Worm (Caenorhabditis elegans) whole organism, young adult: ENCODE results near the gene ttr-39.
A peak's percentile ranks its signal among the peaks of the same experiment; 100 is the strongest.

Experiments used
- C17E4.6 ChIP-seq: fragments of 200-800 bp; sonication (Bioruptor generic); IDR thresholded peaks from 2 replicates; pipeline ENCODE4 v1.3.6; 2022; ENCODE audit warnings: missing genetic modification reagents, missing genetic modification characterization, missing compliant biosample characterization
- F23B12.7 ChIP-seq: sonication (generic microtip); optimal IDR thresholded peaks from 2 replicates; lab custom pipeline; 2017; ENCODE audit warnings: missing genetic modification characterization, mild to moderate bottlenecking, missing compliant biosample characterization, antibody characterized with exemption, moderate library complexity; ENCODE audit not compliant: insufficient read depth
- F49E8.2 ChIP-seq: sonication (generic microtip); optimal IDR thresholded peaks from 3 replicates; lab custom pipeline; 2017; ENCODE audit warnings: missing genetic modification characterization, mild to moderate bottlenecking, missing compliant biosample characterization, antibody characterized with exemption, moderate library complexity; ENCODE audit not compliant: insufficient read depth
- K12H6.12 ChIP-seq: fragments of 200-800 bp; sonication (Bioruptor generic); optimal IDR thresholded peaks from 2 replicates; lab custom pipeline; 2018; ENCODE audit warnings: mild to moderate bottlenecking, missing genetic modification characterization, missing compliant biosample characterization
- T07F8.4 ChIP-seq: sonication (generic microtip); optimal IDR thresholded peaks from 2 replicates; lab custom pipeline; 2016; ENCODE audit warnings: mild to moderate bottlenecking, missing genetic modification characterization, moderate library complexity, missing compliant biosample characterization
- Y95B8A.8 ChIP-seq: fragments of 200-800 bp; sonication (Bioruptor generic); IDR thresholded peaks from 2 replicates; pipeline ENCODE4 v1.3.6; 2022; ENCODE audit warnings: missing genetic modification reagents, missing genetic modification characterization, missing compliant biosample characterization
- akir-1 ChIP-seq: fragments of 200-800 bp; sonication (Bioruptor generic); optimal IDR thresholded peaks from 2 replicates; lab custom pipeline; 2018; ENCODE audit warnings: mild to moderate bottlenecking, missing genetic modification characterization, moderate library complexity, missing compliant biosample characterization
- aptf-3 ChIP-seq: fragments of 200-800 bp; sonication (Bioruptor generic); IDR thresholded peaks from 2 replicates; pipeline ENCODE4 v1.3.6; 2022; ENCODE audit warnings: missing genetic modification characterization, missing compliant biosample characterization
- attf-3 ChIP-seq: fragments of 200-800 bp; sonication (Bioruptor generic); conservative IDR thresholded peaks from 2 replicates; pipeline ENCODE4 v1.3.6; 2022; ENCODE audit warnings: missing genetic modification reagents, missing genetic modification characterization, missing compliant biosample characterization
- bed-2 ChIP-seq: fragments of 200-800 bp; sonication (Bioruptor generic); IDR thresholded peaks from 2 replicates; pipeline ENCODE4 v1.3.6; 2022; ENCODE audit warnings: missing genetic modification reagents, missing genetic modification characterization, missing compliant biosample characterization
- cebp-1 ChIP-seq, 2 experiments: fragments of 200-800 bp in 1 of 2; sonication (Bioruptor generic) in 1 of 2; sonication (generic microtip) in 1 of 2; IDR thresholded peaks in 1 of 2; optimal IDR thresholded peaks in 1 of 2; 2 replicates each; pipeline versions ENCODE4 v1.3.6 to Lab custom; 2017 to 2022; ENCODE audit warnings: missing compliant biosample characterization in 2 of 2, missing genetic modification characterization in 2 of 2, mild to moderate bottlenecking in 1 of 2, missing genetic modification reagents in 1 of 2, moderate library complexity in 1 of 2
- cebp-2 ChIP-seq: fragments of 200-800 bp; sonication (Bioruptor generic); IDR thresholded peaks from 2 replicates; pipeline ENCODE4 v1.3.6; 2022; ENCODE audit warnings: missing genetic modification characterization, missing compliant biosample characterization
- dox-1 ChIP-seq: fragments of 200-800 bp; sonication (Bioruptor generic); IDR thresholded peaks from 2 replicates; pipeline ENCODE4 v1.3.6; 2022; ENCODE audit warnings: missing genetic modification reagents, missing genetic modification characterization, missing compliant biosample characterization
- dpl-1 ChIP-seq: fragments of 150-350 bp; optimal IDR thresholded peaks from 2 replicates; lab custom pipeline; 2014; ENCODE audit warnings: missing biosample characterization, missing genetic modification reagents, missing genetic modification characterization
- efl-1 ChIP-seq: fragments of 150-350 bp; optimal IDR thresholded peaks from 2 replicates; lab custom pipeline; 2014; ENCODE audit warnings: missing biosample characterization, missing genetic modification reagents, missing genetic modification characterization
- egl-18 ChIP-seq: fragments of 200-800 bp; sonication (Bioruptor generic); IDR thresholded peaks from 2 replicates; pipeline ENCODE4 v1.3.6; 2022; ENCODE audit warnings: missing genetic modification reagents, missing genetic modification characterization, missing compliant biosample characterization
- gei-17 ChIP-seq: fragments of 200-800 bp; sonication (Bioruptor generic); optimal IDR thresholded peaks from 2 replicates; lab custom pipeline; 2018; ENCODE audit warnings: mild to moderate bottlenecking, missing genetic modification characterization, missing compliant biosample characterization
- hlh-12 ChIP-seq: sonication (generic microtip); optimal IDR thresholded peaks from 2 replicates; lab custom pipeline; 2016; ENCODE audit warnings: missing genetic modification characterization, missing compliant biosample characterization
- let-607 ChIP-seq, 2 experiments: fragments of 200-800 bp in 1 of 2; sonication (Bioruptor generic) in 1 of 2; sonication (generic microtip) in 1 of 2; optimal IDR thresholded peaks; 2 replicates each; lab custom pipeline; 2016 to 2018; ENCODE audit warnings: mild to moderate bottlenecking in 2 of 2, missing compliant biosample characterization in 2 of 2, missing genetic modification characterization in 2 of 2, moderate library complexity in 2 of 2, missing genotype in 1 of 2
- lin-35 ChIP-seq, 3 experiments: fragments of 150-350 bp in 2 of 3; sonication (generic microtip) in 1 of 3; optimal IDR thresholded peaks; 2 replicates each; lab custom pipeline; 2014 to 2018; ENCODE audit warnings: missing biosample characterization in 3 of 3, missing genetic modification characterization in 3 of 3, missing genetic modification reagents in 3 of 3
- lsl-1 ChIP-seq: fragments of 200-800 bp; sonication (Bioruptor generic); optimal IDR thresholded peaks from 2 replicates; lab custom pipeline; 2018; ENCODE audit warnings: mild to moderate bottlenecking, missing genetic modification characterization, moderate library complexity, missing compliant biosample characterization
- madf-3 ChIP-seq: fragments of 200-800 bp; sonication (Bioruptor generic); IDR thresholded peaks from 2 replicates; pipeline ENCODE4 v1.3.6; 2022; ENCODE audit warnings: missing genetic modification reagents, missing genetic modification characterization, missing compliant biosample characterization
- madf-6 ChIP-seq: fragments of 200-800 bp; sonication (Bioruptor generic); IDR thresholded peaks from 2 replicates; pipeline ENCODE4 v1.3.6; 2022; ENCODE audit warnings: missing genetic modification reagents, missing genetic modification characterization, missing compliant biosample characterization
- nfya-1 ChIP-seq: sonication (generic microtip); optimal IDR thresholded peaks from 2 replicates; lab custom pipeline; 2017; ENCODE audit warnings: antibody characterized with exemption, missing compliant biosample characterization, missing genetic modification characterization, borderline replicate concordance; ENCODE audit not compliant: insufficient read depth
- nfyb-1 ChIP-seq: fragments of 200-800 bp; sonication (Bioruptor generic); IDR thresholded peaks from 2 replicates; pipeline ENCODE4 v1.3.6; 2022; ENCODE audit warnings: missing genetic modification reagents, missing genetic modification characterization, missing compliant biosample characterization
- pha-4 ChIP-seq: fragments of 150-350 bp; sonication (generic microtip); optimal IDR thresholded peaks from 2 replicates; lab custom pipeline; 2014; ENCODE audit warnings: missing biosample characterization, missing genetic modification reagents, missing genetic modification characterization
- rec-8 ChIP-seq, 2 experiments: sonication (generic microtip); optimal IDR thresholded peaks; 2 replicates each; lab custom pipeline; 2016; ENCODE audit warnings: mild to moderate bottlenecking in 2 of 2, missing genetic modification characterization in 2 of 2, missing genetic modification reagents in 2 of 2, missing genotype in 2 of 2, missing biosample characterization in 1 of 2, missing compliant biosample characterization in 1 of 2, moderate library complexity in 1 of 2
- sea-2 ChIP-seq: fragments of 200-800 bp; sonication (Bioruptor generic); IDR thresholded peaks from 2 replicates; pipeline ENCODE4 v1.3.6; 2022; ENCODE audit warnings: missing genetic modification characterization, missing compliant biosample characterization
- tbx-9 ChIP-seq: sonication (generic microtip); optimal IDR thresholded peaks from 2 replicates; lab custom pipeline; 2016; ENCODE audit warnings: borderline replicate concordance, missing genetic modification characterization, inconsistent platforms, missing compliant biosample characterization
- unc-62 ChIP-seq: fragments of 150-350 bp; optimal IDR thresholded peaks from 2 replicates; lab custom pipeline; 2014; ENCODE audit warnings: missing biosample characterization, missing genetic modification reagents, missing genetic modification characterization
- ztf-18 ChIP-seq: sonication (generic microtip); optimal IDR thresholded peaks from 2 replicates; lab custom pipeline; 2016; ENCODE audit warnings: missing genotype, mild to moderate bottlenecking, missing genetic modification characterization, missing compliant biosample characterization
- ztf-6 ChIP-seq: fragments of 200-800 bp; sonication (Bioruptor generic); IDR thresholded peaks from 2 replicates; pipeline ENCODE4 v1.3.6; 2022; ENCODE audit warnings: missing genetic modification reagents, missing genetic modification characterization, missing compliant biosample characterization

Gene ttr-39

ce11 chrIV:10096881-10097280 is 7.2 kb upstream of the ttr-39 start, which contains the start of gene dis-3:
Gene dis-3 (plus strand): TSS chrIV:10097202.
- TF ChIP-seq let-607 (tag; optimal IDR thresholded peaks at IDR 0.05; lab: Kevin White, UChicago) (no peak), F49E8.2 (tag; lab: Kevin White, UChicago) (no peak), dpl-1 (GFP tag; lab: Kevin White, UChicago) (no peak), sea-2 (no peak), pha-4 (no peak), gei-17 (GFP tag; lab: Kevin White, UChicago) (no peak), unc-62 (no peak), attf-3 (GFP tag; lab: Robert Waterston, UW) (peak; percentile 88)

- no peak for TF ChIP-seq dox-1 (GFP tag; lab: Robert Waterston, UW)
- TF ChIP-seq cebp-1 (GFP tag; IDR thresholded peaks at IDR 0.05; lab: Robert Waterston, UW), result no peak
- no peak for TF ChIP-seq cebp-1 (tag; optimal IDR thresholded peaks at IDR 0.05; lab: Kevin White, UChicago)
- TF ChIP-seq aptf-3 (GFP tag; lab: Robert Waterston, UW), result no peak
- no peak for TF ChIP-seq tbx-9 (tag; lab: Kevin White, UChicago)
- no peak for TF ChIP-seq ztf-6
- no peak for TF ChIP-seq nfya-1 (tag; lab: Kevin White, UChicago)
- no peak for TF ChIP-seq nfyb-1
- TF ChIP-seq lsl-1 (GFP tag; lab: Kevin White, UChicago), result no peak
- TF ChIP-seq K12H6.12 (tag; lab: Kevin White, UChicago), result no peak
- TF ChIP-seq F23B12.7 (tag; lab: Kevin White, UChicago), result no peak
- TF ChIP-seq cebp-2, result no peak
- TF ChIP-seq C17E4.6 (GFP tag; lab: Robert Waterston, UW), result no peak
- TF ChIP-seq, all 124 proteins: peak for 0
Measured at ce11 chrIV:10095171-10095570, 5.5 kb upstream of the ttr-39 start, which contains the start of the genes C04G2.5 and msp-36. Gene C04G2.5 (minus strand): TSS chrIV:10095271. Gene msp-36 (plus strand): TSS chrIV:10095433.

ce11 chrIV:10090358-10090757 is 681 bp upstream of the ttr-39 start, which contains the start of gene ttbk-5:
Gene ttbk-5 (plus strand): TSS chrIV:10090658.
- no peak for TF ChIP-seq egl-18 (GFP tag; lab: Robert Waterston, UW)
- TF ChIP-seq Y95B8A.8 (GFP tag; lab: Robert Waterston, UW), result no peak
- no peak for TF ChIP-seq rec-8 (tag; optimal IDR thresholded peaks at IDR 0.05; lab: Kevin White, UChicago)
- no peak for TF ChIP-seq efl-1 (GFP tag; lab: Kevin White, UChicago)
- TF ChIP-seq hlh-12 (tag; lab: Kevin White, UChicago), result no peak
- no peak for TF ChIP-seq madf-3
- TF ChIP-seq bed-2 (GFP tag; lab: Robert Waterston, UW), result no peak
- TF ChIP-seq lin-35 (GFP tag; optimal IDR thresholded peaks at IDR 0.05; lab: Kevin White, UChicago), result no peak
- TF ChIP-seq ztf-18 (tag; lab: Kevin White, UChicago), result no peak
- TF ChIP-seq madf-6, result no peak
- TF ChIP-seq akir-1 (GFP tag; lab: Kevin White, UChicago), result no peak
- no peak for TF ChIP-seq T07F8.4 (tag; lab: Kevin White, UChicago)
